Fruit fly (Drosophila melanogaster): ENCODE data around the gene LysE.

Gene LysE

DNA sequence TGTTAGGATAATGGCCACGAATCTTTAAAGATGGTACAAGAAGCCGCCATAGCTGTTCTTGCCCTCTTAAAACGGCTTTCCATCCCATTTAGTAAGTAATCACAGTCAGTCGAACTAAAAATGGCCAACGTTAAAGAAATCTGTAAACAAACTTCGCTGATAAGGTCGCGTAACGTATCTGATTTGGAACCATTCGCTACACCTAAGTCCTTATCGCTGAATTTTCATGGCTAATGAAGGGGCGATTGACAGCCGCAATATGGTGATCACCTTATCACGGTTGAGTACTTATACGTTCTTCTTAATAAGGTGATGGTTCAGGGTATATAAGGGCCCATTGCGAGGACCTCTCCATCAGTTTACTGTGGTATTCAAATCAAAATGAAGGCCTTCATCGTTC is at the start of gene LysE:
TSS of gene LysE (plus strand) at position 257 of the 400 bp plus-strand sequence.
- no peak for TF ChIP-seq CG9948 (tag; optimal IDR thresholded peaks at IDR 0.05)
- TF ChIP-seq Pif1B (GFP tag; optimal IDR thresholded peaks at IDR 0.05), result no peak
- no peak for TF ChIP-seq CG15710 (tag; optimal IDR thresholded peaks at IDR 0.05)
- no peak for TF ChIP-seq CG8159 (tag; optimal IDR thresholded peaks at IDR 0.05)
- no peak for TF ChIP-seq Snoo (tag; optimal IDR thresholded peaks at IDR 0.05)
- TF ChIP-seq CG8301 (tag; optimal IDR thresholded peaks at IDR 0.05), result no peak
- no peak for TF ChIP-seq CG4496 (GFP tag; IDR thresholded peaks at IDR 0.05)
- TF ChIP-seq gl (tag; optimal IDR thresholded peaks at IDR 0.05), result no peak
- TF ChIP-seq fd96Ca (GFP tag; IDR thresholded peaks at IDR 0.05), result no peak
- no peak for TF ChIP-seq Pif1A (GFP tag; optimal IDR thresholded peaks at IDR 0.05)
- TF ChIP-seq Ets98B (GFP tag; IDR thresholded peaks at IDR 0.05), result no peak
- no peak for TF ChIP-seq D1 (tag; optimal IDR thresholded peaks at IDR 0.05)
- no peak for TF ChIP-seq CG14655 (GFP tag; optimal IDR thresholded peaks at IDR 0.05)
- no peak for TF ChIP-seq CG10348 (GFP tag; IDR thresholded peaks at IDR 0.05)
- no peak for TF ChIP-seq CG13204 (GFP tag; optimal IDR thresholded peaks at IDR 0.05)

DNA sequence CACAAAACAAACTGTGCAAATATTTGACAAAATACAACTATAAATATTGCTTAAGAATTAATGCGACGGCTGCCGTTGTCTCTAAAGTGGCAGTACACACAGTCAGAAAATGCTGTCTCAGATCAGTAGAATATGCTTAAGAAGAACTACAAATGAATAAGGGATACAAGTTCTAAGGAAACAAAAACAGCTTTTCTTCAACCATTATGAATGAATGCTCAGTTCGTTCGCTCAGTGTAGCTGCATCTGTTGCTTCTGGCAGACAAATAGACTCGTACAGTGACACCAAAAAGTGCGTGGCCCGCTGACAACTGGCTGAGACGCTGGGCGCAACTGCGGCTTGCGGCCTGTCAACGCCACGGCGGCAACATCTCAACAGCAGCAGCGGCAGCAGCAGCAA is 46.8 kb upstream of the LysE start:
- TF ChIP-seq CG32121 (GFP tag; IDR thresholded peaks at IDR 0.05) (peak; percentile 50; the same call in 1 of the 2 replicates), CG15710 (tag; optimal IDR thresholded peaks at IDR 0.05) (peak; percentile 5), gl (tag; optimal IDR thresholded peaks at IDR 0.05) (no peak), CG4496 (GFP tag; IDR thresholded peaks at IDR 0.05) (peak; percentile 79), CG8301 (tag; optimal IDR thresholded peaks at IDR 0.05) (peak; percentile 29), Snoo (tag; optimal IDR thresholded peaks at IDR 0.05) (no peak), CG17806 (tag; optimal IDR thresholded peaks at IDR 0.05) (peak; percentile 12), CG34367 (tag; optimal IDR thresholded peaks at IDR 0.05) (no peak), fd96Ca (GFP tag; IDR thresholded peaks at IDR 0.05) (0 out of 3 replicates have a peak, but pooled peaks have one; percentile 49), rn (GFP tag; IDR thresholded peaks at IDR 0.05) (0 out of 2 replicates have a peak, but pooled peaks have one; percentile 28), CG9948 (tag; optimal IDR thresholded peaks at IDR 0.05) (peak; percentile 11), CG13204 (GFP tag; optimal IDR thresholded peaks at IDR 0.05) (no peak), CG12605 (GFP tag; IDR thresholded peaks at IDR 0.05) (0 out of 2 replicates have a peak, but pooled peaks have one; percentile 23), CG10348 (GFP tag; IDR thresholded peaks at IDR 0.05) (no peak), D1 (tag; optimal IDR thresholded peaks at IDR 0.05) (no peak), Pif1B (GFP tag; optimal IDR thresholded peaks at IDR 0.05) (no peak), CG14655 (GFP tag; optimal IDR thresholded peaks at IDR 0.05) (peak; percentile 48), CG8159 (tag; optimal IDR thresholded peaks at IDR 0.05) (peak; percentile 4)

DNA sequence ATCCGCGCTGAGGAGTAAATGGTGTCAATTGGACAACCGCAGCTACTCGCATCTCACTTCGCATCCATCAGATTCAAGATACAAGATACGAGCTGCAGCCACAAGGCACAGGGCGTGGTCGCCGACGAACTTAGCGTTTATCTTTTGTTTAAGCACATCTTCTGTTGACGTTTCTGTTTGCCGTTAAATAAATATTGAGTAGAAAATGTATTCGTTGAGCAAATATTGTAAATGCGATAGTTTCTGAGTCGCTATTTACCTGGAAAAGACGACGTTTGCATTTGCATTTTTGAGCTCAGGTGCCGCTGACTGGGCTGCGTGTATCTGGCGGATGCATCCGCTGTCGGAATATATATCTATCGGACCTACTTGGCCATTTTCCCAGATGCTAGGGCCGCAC is 46.4 kb upstream of the LysE start:
- TF ChIP-seq Ets98B (GFP tag; IDR thresholded peaks at IDR 0.05), result peak; percentile 35; the same call in 1 of the 2 replicates
- TF ChIP-seq Snoo (tag; optimal IDR thresholded peaks at IDR 0.05), result no peak
- no peak for TF ChIP-seq fd96Ca (GFP tag; IDR thresholded peaks at IDR 0.05)
- TF ChIP-seq Pif1A (GFP tag; optimal IDR thresholded peaks at IDR 0.05), result peak; percentile 9
- no peak for TF ChIP-seq CG14655 (GFP tag; optimal IDR thresholded peaks at IDR 0.05)
- no peak for TF ChIP-seq CG13204 (GFP tag; optimal IDR thresholded peaks at IDR 0.05)
- no peak for TF ChIP-seq CG34367 (tag; optimal IDR thresholded peaks at IDR 0.05)
- no peak for TF ChIP-seq rn (GFP tag; IDR thresholded peaks at IDR 0.05)
- peak; percentile 1 for TF ChIP-seq Pif1B (GFP tag; optimal IDR thresholded peaks at IDR 0.05)
- TF ChIP-seq CG4496 (GFP tag; IDR thresholded peaks at IDR 0.05), result no peak

DNA sequence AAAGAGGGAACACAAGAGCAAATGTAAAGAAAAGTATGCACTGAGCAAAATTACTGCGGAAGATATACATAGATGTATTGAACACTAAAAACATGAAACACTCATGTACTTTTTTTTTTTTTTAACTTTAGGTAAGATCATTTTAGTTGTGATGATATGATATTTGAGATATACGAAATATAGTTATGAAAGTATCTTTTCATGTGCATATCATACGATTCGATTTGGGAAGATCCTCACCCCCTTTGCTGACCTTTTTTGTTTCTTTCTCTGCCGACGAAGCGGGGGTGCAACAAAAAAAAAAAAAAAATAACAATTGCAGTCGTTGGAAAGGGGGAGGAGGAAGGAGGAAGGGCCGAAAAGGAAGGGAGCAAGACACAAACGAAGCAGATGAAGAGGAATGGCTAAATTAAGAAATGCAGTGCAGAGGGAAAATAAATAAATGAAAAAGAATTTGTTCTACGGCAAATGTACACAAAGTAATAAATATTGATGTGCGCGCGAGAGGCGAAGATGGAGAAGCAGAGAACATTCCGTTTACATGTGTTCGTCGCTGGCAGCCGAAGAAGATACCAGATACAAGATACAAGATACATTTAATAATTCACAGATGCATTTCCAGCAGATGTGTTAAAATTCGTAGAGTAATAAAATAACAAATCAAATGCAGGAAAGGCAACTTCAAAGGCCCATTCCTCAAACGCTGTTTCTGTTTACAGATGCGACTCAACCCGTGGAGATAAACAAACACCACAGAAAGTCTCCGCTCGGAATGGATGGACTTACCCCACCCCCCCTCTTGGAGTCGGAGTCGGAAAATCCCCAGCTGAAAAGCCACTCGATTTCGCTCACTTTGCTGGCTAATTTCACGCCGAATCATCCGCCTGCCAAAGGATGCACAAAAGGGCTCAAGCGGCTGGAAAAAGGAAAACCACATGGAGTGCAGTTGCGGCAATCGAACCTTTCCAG is 45.4 kb upstream of the LysE start:
- no peak for TF ChIP-seq CG14655 (GFP tag; optimal IDR thresholded peaks at IDR 0.05)
- peak; percentile 22 for TF ChIP-seq Pif1B (GFP tag; optimal IDR thresholded peaks at IDR 0.05)
- TF ChIP-seq EcR (GFP tag; optimal IDR thresholded peaks at IDR 0.05), result no peak
- no peak for TF ChIP-seq fd96Ca (GFP tag; IDR thresholded peaks at IDR 0.05)
- TF ChIP-seq D1 (tag; optimal IDR thresholded peaks at IDR 0.05), result no peak
- no peak for TF ChIP-seq CG34367 (tag; optimal IDR thresholded peaks at IDR 0.05)
- TF ChIP-seq Ets98B (GFP tag; IDR thresholded peaks at IDR 0.05), result no peak
- peak; percentile 50 for TF ChIP-seq Pif1A (GFP tag; optimal IDR thresholded peaks at IDR 0.05)
- peak; percentile 30 for TF ChIP-seq CG17806 (tag; optimal IDR thresholded peaks at IDR 0.05)
- peak; percentile 32 for TF ChIP-seq CG9948 (tag; optimal IDR thresholded peaks at IDR 0.05)
- peak; percentile 57 for TF ChIP-seq CG8159 (tag; optimal IDR thresholded peaks at IDR 0.05)
- peak; percentile 30 for TF ChIP-seq Snoo (tag; optimal IDR thresholded peaks at IDR 0.05)
- TF ChIP-seq CG12605 (GFP tag; IDR thresholded peaks at IDR 0.05), result no peak
- TF ChIP-seq CG13204 (GFP tag; optimal IDR thresholded peaks at IDR 0.05), result no peak
- TF ChIP-seq CG10348 (GFP tag; IDR thresholded peaks at IDR 0.05), result no peak
- no peak for TF ChIP-seq CG32121 (GFP tag; IDR thresholded peaks at IDR 0.05)
- TF ChIP-seq rn (GFP tag; IDR thresholded peaks at IDR 0.05), result no peak
- TF ChIP-seq CG8301 (tag; optimal IDR thresholded peaks at IDR 0.05), result no peak
- no peak for TF ChIP-seq CG4496 (GFP tag; IDR thresholded peaks at IDR 0.05)
- TF ChIP-seq gl (tag; optimal IDR thresholded peaks at IDR 0.05), result no peak
- peak; percentile 42 for TF ChIP-seq CG15710 (tag; optimal IDR thresholded peaks at IDR 0.05)

DNA sequence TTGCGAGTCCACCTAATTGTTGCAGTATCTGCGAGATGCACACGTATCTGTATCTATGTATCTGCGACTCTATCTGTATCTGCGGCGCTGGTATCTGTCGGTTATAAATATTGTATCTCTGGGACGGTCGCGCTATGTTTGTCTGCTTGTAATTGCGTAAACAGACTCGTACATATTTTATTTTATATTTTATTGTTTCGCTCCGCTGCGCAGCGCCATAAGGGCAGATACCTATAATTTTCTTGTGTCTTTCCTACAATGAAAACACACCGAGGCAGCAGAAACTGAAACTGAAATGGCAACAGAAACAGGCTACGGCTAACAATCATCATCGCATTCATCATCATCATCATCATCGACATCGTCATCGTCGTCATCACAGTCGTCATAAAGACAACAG is 44.2 kb upstream of the LysE start:
- TF ChIP-seq Ets98B (GFP tag; IDR thresholded peaks at IDR 0.05) (no peak), CG10348 (GFP tag; IDR thresholded peaks at IDR 0.05) (no peak), CG34367 (tag; optimal IDR thresholded peaks at IDR 0.05) (no peak), CG12605 (GFP tag; IDR thresholded peaks at IDR 0.05) (no peak), CG14655 (GFP tag; optimal IDR thresholded peaks at IDR 0.05) (no peak), Pif1B (GFP tag; optimal IDR thresholded peaks at IDR 0.05) (no peak), CG32121 (GFP tag; IDR thresholded peaks at IDR 0.05) (no peak), CG15710 (tag; optimal IDR thresholded peaks at IDR 0.05) (no peak), CG17806 (tag; optimal IDR thresholded peaks at IDR 0.05) (no peak), CG8301 (tag; optimal IDR thresholded peaks at IDR 0.05) (no peak), EcR (GFP tag; optimal IDR thresholded peaks at IDR 0.05) (no peak), gl (tag; optimal IDR thresholded peaks at IDR 0.05) (no peak), CG9948 (tag; optimal IDR thresholded peaks at IDR 0.05) (no peak), Pif1A (GFP tag; optimal IDR thresholded peaks at IDR 0.05) (no peak), fd96Ca (GFP tag; IDR thresholded peaks at IDR 0.05) (no peak), CG8159 (tag; optimal IDR thresholded peaks at IDR 0.05) (no peak), rn (GFP tag; IDR thresholded peaks at IDR 0.05) (no peak), D1 (tag; optimal IDR thresholded peaks at IDR 0.05) (no peak), CG13204 (GFP tag; optimal IDR thresholded peaks at IDR 0.05) (no peak), Snoo (tag; optimal IDR thresholded peaks at IDR 0.05) (no peak)
